Worm (Caenorhabditis elegans) whole organism, mixed stage, embryonic: ENCODE results near the gene atgl-1.

Source experiments
- M03D4.4 ChIP-seq: sonication (generic microtip); optimal IDR thresholded peaks from 2 replicates; lab custom pipeline; 2017; ENCODE audit warnings: mild to moderate bottlenecking, missing genetic modification characterization, missing compliant biosample characterization
- bed-3 ChIP-seq: fragments of 200-800 bp; sonication (Bioruptor generic); optimal IDR thresholded peaks from 3 replicates; lab custom pipeline; 2018; ENCODE audit warnings: mild to moderate bottlenecking, missing genetic modification characterization, moderate library complexity, missing compliant biosample characterization
- blmp-1 ChIP-seq: fragments of 150-350 bp; optimal IDR thresholded peaks from 2 replicates; lab custom pipeline; 2014; ENCODE audit warnings: missing biosample characterization, missing genetic modification characterization
- ceh-83 ChIP-seq: fragments of 200-800 bp; sonication (Bioruptor generic); optimal IDR thresholded peaks from 2 replicates; lab custom pipeline; 2018; ENCODE audit warnings: mild to moderate bottlenecking, missing genetic modification characterization, missing compliant biosample characterization
- ces-1 ChIP-seq: fragments of 150-350 bp; optimal IDR thresholded peaks from 2 replicates; lab custom pipeline; 2014; ENCODE audit warnings: missing biosample characterization, missing genetic modification reagents, missing genetic modification characterization
- cnd-1 ChIP-seq: fragments of 200-800 bp; sonication (Bioruptor generic); optimal IDR thresholded peaks from 2 replicates; lab custom pipeline; 2018; ENCODE audit warnings: mild to moderate bottlenecking, missing genetic modification characterization, missing compliant biosample characterization
- drap-1 ChIP-seq: fragments of 200-800 bp; sonication (Bioruptor generic); optimal IDR thresholded peaks from 3 replicates; lab custom pipeline; 2018; ENCODE audit warnings: mild to moderate bottlenecking, missing genetic modification characterization, missing compliant biosample characterization
- elt-1 ChIP-seq: sonication (generic microtip); optimal IDR thresholded peaks from 2 replicates; lab custom pipeline; 2017; ENCODE audit warnings: missing genetic modification characterization, mild to moderate bottlenecking, missing compliant biosample characterization, antibody characterized with exemption, moderate library complexity, borderline replicate concordance; ENCODE audit not compliant: insufficient read depth
- elt-3 ChIP-seq: fragments of 150-350 bp; optimal IDR thresholded peaks from 2 replicates; lab custom pipeline; 2014; ENCODE audit warnings: missing biosample characterization, missing genetic modification characterization
- flh-1 ChIP-seq: fragments of 200-800 bp; sonication (Bioruptor generic); optimal IDR thresholded peaks from 2 replicates; lab custom pipeline; 2018; ENCODE audit warnings: mild to moderate bottlenecking, missing genetic modification characterization, moderate library complexity, missing compliant biosample characterization
- ham-2 ChIP-seq: fragments of 200-800 bp; sonication (Bioruptor generic); optimal IDR thresholded peaks from 2 replicates; lab custom pipeline; 2018; ENCODE audit warnings: mild to moderate bottlenecking, missing genetic modification characterization, missing compliant biosample characterization
- hlh-1 ChIP-seq: fragments of 150-350 bp; optimal IDR thresholded peaks from 2 replicates; lab custom pipeline; 2014; ENCODE audit warnings: missing biosample characterization, missing genetic modification reagents, missing genetic modification characterization
- lin-13 ChIP-seq: fragments of 150-350 bp; optimal IDR thresholded peaks from 2 replicates; lab custom pipeline; 2014; ENCODE audit warnings: missing biosample characterization, missing genetic modification characterization
- lin-32 ChIP-seq: fragments of 200-800 bp; sonication (Bioruptor generic); optimal IDR thresholded peaks from 2 replicates; lab custom pipeline; 2018; ENCODE audit warnings: mild to moderate bottlenecking, missing genetic modification characterization, missing compliant biosample characterization
- lsy-2 ChIP-seq: fragments of 150-350 bp; optimal IDR thresholded peaks from 2 replicates; lab custom pipeline; 2014; ENCODE audit warnings: missing biosample characterization, missing genetic modification characterization
- mab-5 ChIP-seq: fragments of 150-350 bp; optimal IDR thresholded peaks from 2 replicates; lab custom pipeline; 2014; ENCODE audit warnings: missing biosample characterization, missing genetic modification characterization
- mep-1 ChIP-seq: fragments of 150-350 bp; optimal IDR thresholded peaks from 2 replicates; lab custom pipeline; 2017; ENCODE audit warnings: missing biosample characterization, missing genetic modification reagents, missing genetic modification characterization, inconsistent platforms
- mls-2 ChIP-seq: sonication (generic microtip); optimal IDR thresholded peaks from 2 replicates; lab custom pipeline; 2016; ENCODE audit warnings: mild to moderate bottlenecking, missing genetic modification characterization, moderate library complexity, missing compliant biosample characterization
- nhr-12 ChIP-seq: fragments of 150-350 bp; optimal IDR thresholded peaks from 2 replicates; lab custom pipeline; 2014; ENCODE audit warnings: missing biosample characterization, missing genetic modification characterization
- nhr-28 ChIP-seq: fragments of 150-350 bp; optimal IDR thresholded peaks from 2 replicates; lab custom pipeline; 2014; ENCODE audit warnings: missing biosample characterization, missing genetic modification characterization
- nhr-76 ChIP-seq: sonication (generic microtip); optimal IDR thresholded peaks from 2 replicates; lab custom pipeline; 2017; ENCODE audit warnings: missing biosample characterization, missing genetic modification characterization
- pha-4 ChIP-seq: fragments of 150-350 bp; optimal IDR thresholded peaks from 2 replicates; lab custom pipeline; 2018; ENCODE audit warnings: missing biosample characterization, missing genetic modification reagents, missing genetic modification characterization
- sem-2 ChIP-seq: fragments of 200-800 bp; sonication (Bioruptor generic); optimal IDR thresholded peaks from 2 replicates; lab custom pipeline; 2018; ENCODE audit warnings: mild to moderate bottlenecking, missing genetic modification characterization, missing compliant biosample characterization
- snpc-4 ChIP-seq: fragments of 150-350 bp; optimal IDR thresholded peaks from 2 replicates; lab custom pipeline; 2014; ENCODE audit warnings: missing biosample characterization, missing genetic modification characterization
- sptf-1 ChIP-seq: sonication (generic microtip); optimal IDR thresholded peaks from 2 replicates; lab custom pipeline; 2017; ENCODE audit warnings: mild to moderate bottlenecking, missing genetic modification characterization, moderate library complexity, missing compliant biosample characterization
- tbx-8 ChIP-seq: fragments of 200-800 bp; sonication (Bioruptor generic); optimal IDR thresholded peaks from 2 replicates; lab custom pipeline; 2018; ENCODE audit warnings: mild to moderate bottlenecking, missing genetic modification characterization, moderate library complexity, missing compliant biosample characterization
- unc-120 ChIP-seq: sonication (generic microtip); optimal IDR thresholded peaks from 2 replicates; lab custom pipeline; 2017; ENCODE audit warnings: missing genetic modification characterization, missing compliant biosample characterization; ENCODE audit not compliant: poor library complexity, severe bottlenecking
- unc-39 ChIP-seq: fragments of 150-350 bp; optimal IDR thresholded peaks from 2 replicates; lab custom pipeline; 2014; ENCODE audit warnings: missing biosample characterization, missing genetic modification characterization
- unc-62 ChIP-seq: fragments of 150-350 bp; optimal IDR thresholded peaks from 2 replicates; lab custom pipeline; 2014; ENCODE audit warnings: missing biosample characterization, missing genetic modification reagents, missing genetic modification characterization
- zip-8 ChIP-seq: fragments of 150-350 bp; optimal IDR thresholded peaks from 2 replicates; lab custom pipeline; 2014; ENCODE audit warnings: missing biosample characterization, missing genetic modification characterization
- ztf-11 ChIP-seq: fragments of 150-350 bp; optimal IDR thresholded peaks from 2 replicates; lab custom pipeline; 2014; ENCODE audit warnings: missing biosample characterization, missing genetic modification characterization

atgl-1 gene

DNA sequence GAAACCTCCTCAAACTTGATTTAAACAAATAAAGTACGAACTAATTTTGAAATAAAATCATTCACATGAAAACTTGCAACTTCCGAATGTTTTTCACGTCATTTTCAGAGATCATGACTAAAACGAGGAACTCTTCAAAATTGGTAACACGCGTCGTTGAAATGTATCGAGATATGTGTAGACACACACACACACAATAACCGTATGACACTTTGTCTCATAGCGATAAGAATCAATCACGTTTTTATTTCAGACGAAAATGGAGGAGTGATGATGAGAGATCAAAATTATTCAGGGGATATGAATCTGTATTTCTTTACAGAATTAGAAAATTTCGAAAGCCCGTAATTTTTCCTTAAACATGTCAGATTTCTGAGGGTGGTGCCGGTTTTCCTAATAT lies 3.5 kb upstream of the atgl-1 start:
- TF ChIP-seq M03D4.4 (tag; lab: Kevin White, UChicago) (no peak), drap-1 (GFP tag; lab: Kevin White, UChicago) (no peak), hlh-1 (tag; lab: Kevin White, UChicago) (no peak), unc-120 (no peak), lin-13 (tag; lab: Kevin White, UChicago) (no peak), elt-3 (tag; lab: Kevin White, UChicago) (no peak), zip-8 (tag; lab: Kevin White, UChicago) (no peak), tbx-8 (GFP tag; lab: Kevin White, UChicago) (no peak), mab-5 (tag; lab: Kevin White, UChicago) (no peak), pha-4 (tag; lab: Kevin White, UChicago) (no peak)

ce11 chrIII:6421973-6422511 lies 2.8 kb upstream of the atgl-1 start:
- TF ChIP-seq snpc-4 (tag; lab: Kevin White, UChicago) (no peak), unc-62 (GFP tag; lab: Kevin White, UChicago) (no peak), nhr-12 (tag; lab: Kevin White, UChicago) (no peak), ceh-83 (GFP tag; lab: Kevin White, UChicago) (no peak), flh-1 (GFP tag; lab: Kevin White, UChicago) (no peak), tbx-8 (GFP tag; lab: Kevin White, UChicago) (no peak), elt-1 (no peak), mls-2 (no peak), mab-5 (tag; lab: Kevin White, UChicago) (no peak), ham-2 (GFP tag; lab: Kevin White, UChicago) (no peak), sem-2 (GFP tag; lab: Kevin White, UChicago) (no peak), ces-1 (GFP tag; lab: Kevin White, UChicago) (no peak), unc-120 (no peak), drap-1 (GFP tag; lab: Kevin White, UChicago) (no peak), nhr-76 (tag; lab: Kevin White, UChicago) (no peak), blmp-1 (no peak), elt-3 (tag; lab: Kevin White, UChicago) (no peak)

DNA sequence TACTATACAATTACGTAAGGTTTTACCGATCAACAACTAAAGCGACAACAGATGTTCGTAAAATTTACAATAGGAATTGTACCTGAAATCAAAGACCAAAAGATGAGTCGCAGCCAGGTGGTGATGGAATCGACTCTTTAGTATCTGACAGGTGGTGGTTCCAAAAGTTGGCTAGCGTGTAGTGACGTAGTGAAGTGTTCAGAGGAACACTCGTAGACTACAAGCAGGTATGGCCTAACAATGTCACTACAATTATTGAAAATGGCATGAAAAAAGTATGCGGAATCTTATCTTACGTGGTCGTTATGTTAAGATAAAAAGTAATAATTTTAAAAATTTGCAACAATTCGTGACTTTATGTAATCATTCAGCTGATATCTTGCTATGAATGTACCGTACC lies 2.2 kb upstream of the atgl-1 start:
- TF ChIP-seq flh-1 (GFP tag; lab: Kevin White, UChicago) (no peak), nhr-12 (tag; lab: Kevin White, UChicago) (peak; percentile 52)

ce11 chrIII:6420995-6421404 lies 1.7 kb upstream of the atgl-1 start:
- no peak for TF ChIP-seq unc-39 (tag; lab: Kevin White, UChicago)
- TF ChIP-seq lsy-2 (tag; lab: Kevin White, UChicago), result peak; percentile 37
- TF ChIP-seq elt-1, result peak; percentile 59
- no peak for TF ChIP-seq ceh-83 (GFP tag; lab: Kevin White, UChicago)
- no peak for TF ChIP-seq M03D4.4 (tag; lab: Kevin White, UChicago)
- TF ChIP-seq hlh-1 (tag; lab: Kevin White, UChicago), result peak; percentile 71
- no peak for TF ChIP-seq lin-32 (GFP tag; lab: Kevin White, UChicago)
- no peak for TF ChIP-seq mab-5 (tag; lab: Kevin White, UChicago)
- TF ChIP-seq pha-4 (tag; lab: Kevin White, UChicago), result peak; percentile 82
- TF ChIP-seq unc-120, result peak; percentile 45
- TF ChIP-seq ztf-11 (tag; lab: Kevin White, UChicago), result no peak
- TF ChIP-seq lin-13 (tag; lab: Kevin White, UChicago), result no peak
- no peak for TF ChIP-seq snpc-4 (tag; lab: Kevin White, UChicago)
- peak; percentile 18 for TF ChIP-seq mep-1 (tag; lab: Kevin White, UChicago)
- TF ChIP-seq sptf-1 (tag; lab: Kevin White, UChicago), result no peak
- peak; percentile 93 for TF ChIP-seq ham-2 (GFP tag; lab: Kevin White, UChicago)
- no peak for TF ChIP-seq elt-3 (tag; lab: Kevin White, UChicago)
- TF ChIP-seq unc-62 (GFP tag; lab: Kevin White, UChicago), result peak; percentile 17
- peak; percentile 61 for TF ChIP-seq cnd-1
- TF ChIP-seq nhr-28 (tag; lab: Kevin White, UChicago), result no peak
- TF ChIP-seq ces-1 (GFP tag; lab: Kevin White, UChicago), result peak; percentile 75
- no peak for TF ChIP-seq nhr-12 (tag; lab: Kevin White, UChicago)
- no peak for TF ChIP-seq sem-2 (GFP tag; lab: Kevin White, UChicago)
- no peak for TF ChIP-seq bed-3 (GFP tag; lab: Kevin White, UChicago)
